Worm (Caenorhabditis elegans): ENCODE results near the gene F56D6.20.

F56D6.20 gene

DNA sequence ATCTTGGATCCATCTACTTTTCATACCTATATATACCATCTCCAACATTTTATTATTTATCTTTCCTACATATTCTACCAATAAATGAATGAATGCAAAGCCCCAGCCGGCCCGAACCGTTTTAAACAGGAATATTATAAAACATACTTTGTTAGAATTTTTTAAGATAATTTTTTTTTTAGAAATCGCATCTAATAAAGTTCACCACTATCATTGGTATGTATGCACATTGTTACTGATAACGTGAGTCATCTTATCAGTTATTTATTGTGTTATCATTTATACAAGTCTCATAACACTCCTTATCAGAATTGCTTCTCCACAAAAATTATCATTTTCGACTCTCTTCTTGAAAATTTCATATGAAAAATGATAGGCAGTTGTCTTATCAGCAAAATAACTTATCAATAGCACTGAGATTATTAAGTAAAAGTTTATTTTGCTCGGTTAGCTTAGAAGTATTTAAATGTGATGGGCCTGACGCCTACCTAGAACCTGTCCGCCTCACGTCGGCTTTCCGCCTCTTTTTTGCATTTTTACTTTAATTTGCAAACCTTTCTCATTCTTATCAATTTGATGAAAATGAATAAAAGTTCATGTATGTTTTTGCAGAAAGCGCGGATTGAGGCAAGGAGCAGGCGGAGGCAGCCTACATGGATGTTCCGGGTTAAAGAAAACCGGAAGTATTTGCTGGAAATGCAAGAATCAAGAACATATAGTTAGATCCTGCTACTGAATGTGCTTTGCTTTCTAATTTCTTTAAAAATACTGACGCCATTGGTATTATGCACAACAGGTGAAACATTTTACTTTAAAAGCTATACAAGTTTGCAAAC is 12.8 kb upstream of the F56D6.20 start, which contains the start of gene srz-62 (continued):
- TF ChIP-seq madf-9 (GFP tag; conservative IDR thresholded peaks at IDR 0.05) (no peak), madf-5 (GFP tag; IDR thresholded peaks at IDR 0.05) (no peak), nhr-28 (tag; optimal IDR thresholded peaks at IDR 0.05) (peak; percentile 97), php-3 (GFP tag; IDR thresholded peaks at IDR 0.05) (peak; percentile 98), pha-4 (GFP tag; IDR thresholded peaks at IDR 0.05) (no peak), pha-4 (tag; optimal IDR thresholded peaks at IDR 0.05) (peak; percentile 16), Y105C5A.15 (GFP tag; IDR thresholded peaks at IDR 0.05) (no peak), F49E8.2 (tag; optimal IDR thresholded peaks at IDR 0.05; ENCODE audit: borderline replicate concordance) (no peak), lim-7 (GFP tag; IDR thresholded peaks at IDR 0.05) (no peak), nhr-6 (tag; optimal IDR thresholded peaks at IDR 0.05) (peak; percentile 75), ceh-44 (GFP tag; IDR thresholded peaks at IDR 0.05) (no peak), D1046.2 (GFP tag; IDR thresholded peaks at IDR 0.05) (no peak), mxl-2 (GFP tag; conservative IDR thresholded peaks at IDR 0.05) (no peak), ceh-20 (GFP tag; IDR thresholded peaks at IDR 0.05) (peak; percentile 66; the same call in 1 of the 2 replicates), nhr-77 (tag; optimal IDR thresholded peaks at IDR 0.05) (peak; percentile 99), saeg-2 (GFP tag; IDR thresholded peaks at IDR 0.05) (no peak), jun-1 (tag; optimal IDR thresholded peaks at IDR 0.05) (peak; percentile 80), T20F7.1 (GFP tag; optimal IDR thresholded peaks at IDR 0.05) (peak; percentile 53), lin-38 (GFP tag; IDR thresholded peaks at IDR 0.05) (no peak), nhr-102 (tag; optimal IDR thresholded peaks at IDR 0.05) (no peak), mxl-3 (GFP tag; optimal IDR thresholded peaks at IDR 0.05) (peak; percentile 13), ztf-11 (tag; optimal IDR thresholded peaks at IDR 0.05) (no peak), lsy-2 (tag; optimal IDR thresholded peaks at IDR 0.05) (no peak), pqm-1 (tag; optimal IDR thresholded peaks at IDR 0.05) (peak; percentile 100), mes-2 (tag; optimal IDR thresholded peaks at IDR 0.05; ENCODE audit: poor library complexity, severe bottlenecking) (no peak), egl-43 (GFP tag; IDR thresholded peaks at IDR 0.05) (no peak), Y48G9A.11 (GFP tag; IDR thresholded peaks at IDR 0.05) (no peak), aly-2 (tag; optimal IDR thresholded peaks at IDR 0.05) (no peak), nhr-76 (tag; optimal IDR thresholded peaks at IDR 0.05) (no peak), dmd-8 (GFP tag; IDR thresholded peaks at IDR 0.05) (no peak), fos-1 (tag; optimal IDR thresholded peaks at IDR 0.05) (peak; percentile 87), mdt-29 (GFP tag; IDR thresholded peaks at IDR 0.05) (no peak), attf-4 (tag; optimal IDR thresholded peaks at IDR 0.05) (no peak), ceh-28 (tag; optimal IDR thresholded peaks at IDR 0.05) (no peak), skn-1 (tag; optimal IDR thresholded peaks at IDR 0.05) (no peak), rbr-2 (tag; optimal IDR thresholded peaks at IDR 0.05) (no peak), daf-16 (GFP tag; optimal IDR thresholded peaks at IDR 0.05) (peak in 1 of 2 experiments; percentile 76), daf-16 (tag; optimal IDR thresholded peaks at IDR 0.05) (peak; percentile 97), ZK337.2 (GFP tag; IDR thresholded peaks at IDR 0.05) (no peak), dmd-6 (GFP tag; IDR thresholded peaks at IDR 0.05) (peak; percentile 99), daf-12 (tag; optimal IDR thresholded peaks at IDR 0.05) (no peak), spr-3 (GFP tag; optimal IDR thresholded peaks at IDR 0.05) (no peak), hlh-11 (tag; optimal IDR thresholded peaks at IDR 0.05) (peak; percentile 86), dpl-1 (GFP tag; optimal IDR thresholded peaks at IDR 0.05) (no peak), ceh-32 (tag; optimal IDR thresholded peaks at IDR 0.05; ENCODE audit: poor library complexity) (no peak), lin-1 (GFP tag; IDR thresholded peaks at IDR 0.05) (peak; percentile 97), cey-2 (tag; optimal IDR thresholded peaks at IDR 0.05; ENCODE audit: borderline replicate concordance, insufficient read depth) (no peak), ama-1 (optimal IDR thresholded peaks at IDR 0.05) (no peak), lin-13 (GFP tag; optimal IDR thresholded peaks at IDR 0.05) (no peak), zfp-2 (tag; optimal IDR thresholded peaks at IDR 0.05) (no peak), unc-130 (GFP tag; optimal IDR thresholded peaks at IDR 0.05) (no peak)
